Fruit fly (Drosophila melanogaster): ENCODE measurements around the gene CAH5.

- TF ChIP-seq CTCF (optimal IDR thresholded peaks at IDR 0.05) (no peak), CG8478 (optimal IDR thresholded peaks at IDR 0.05) (no peak)
These were observed 42.9 kb downstream of the CAH5 start, which contains the start of gene pHCl-2 for dm6 chr3R:31305284-31305683.

Measured in S2 (cell line).